Fruit fly (Drosophila melanogaster): ENCODE data around the gene CG3808.

CG3808 gene

DNA sequence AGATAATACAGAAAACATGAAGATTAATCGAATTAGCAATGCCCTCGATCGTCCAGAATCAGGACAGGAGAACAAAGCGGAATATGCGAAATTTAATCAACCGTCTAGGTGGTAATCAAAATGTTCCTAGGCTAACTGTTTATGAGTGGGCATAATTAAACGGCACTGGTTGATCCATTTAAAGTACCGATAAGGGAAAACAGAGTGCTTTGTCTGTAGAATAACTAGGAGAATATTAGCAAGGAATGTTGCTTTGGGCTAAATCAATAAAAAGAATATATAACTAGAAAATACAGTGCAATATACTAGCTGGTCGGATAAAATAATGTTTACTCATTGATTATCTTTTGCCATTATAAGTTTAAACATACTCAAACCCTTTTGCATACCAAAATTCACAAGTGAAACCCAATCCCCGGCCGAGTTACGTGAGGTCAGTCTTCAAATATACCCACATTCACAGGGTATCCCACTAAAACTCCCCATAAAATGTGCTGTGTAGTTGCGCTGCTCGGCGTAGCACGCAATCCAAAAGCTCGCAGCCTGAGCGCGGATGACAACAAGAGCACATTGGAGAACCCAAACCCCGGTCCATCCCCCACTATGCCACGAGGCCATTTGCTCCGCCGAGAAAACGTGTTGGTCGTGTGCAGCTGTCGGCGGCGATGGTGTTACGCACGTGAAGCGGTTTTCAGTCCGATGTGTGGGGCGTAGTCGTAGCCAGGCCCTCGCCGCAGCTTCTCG lies 4.2 kb downstream of the CG3808 start (continued):
- TF ChIP-seq CG1602 (GFP tag; optimal IDR thresholded peaks at IDR 0.05) (peak; percentile 57), Trl (optimal IDR thresholded peaks at IDR 0.05) (no peak), Trl (GFP tag; optimal IDR thresholded peaks at IDR 0.05) (peak; percentile 44), CG8388 (GFP tag; optimal IDR thresholded peaks at IDR 0.05) (peak; percentile 55), CG6272 (GFP tag; IDR thresholded peaks at IDR 0.05) (no peak), CG4328 (GFP tag; optimal IDR thresholded peaks at IDR 0.05) (peak; percentile 11), bowl (GFP tag; IDR thresholded peaks at IDR 0.05) (0 out of 2 replicates have a peak, but pooled peaks have one; percentile 27), Vsx1 (GFP tag; optimal IDR thresholded peaks at IDR 0.05) (peak; percentile 43), Mad (GFP tag; optimal IDR thresholded peaks at IDR 0.05) (peak; percentile 61), CG10431 (GFP tag; optimal IDR thresholded peaks at IDR 0.05) (no peak), CG1233 (GFP tag; optimal IDR thresholded peaks at IDR 0.05) (peak; percentile 59), nau (GFP tag; optimal IDR thresholded peaks at IDR 0.05) (no peak), corto (GFP tag; optimal IDR thresholded peaks at IDR 0.05) (peak; percentile 42), CG18476 (GFP tag; optimal IDR thresholded peaks at IDR 0.05) (peak; percentile 57), so (GFP tag; IDR thresholded peaks at IDR 0.05) (0 out of 3 replicates have a peak, but pooled peaks have one; percentile 6), Opbp (GFP tag; IDR thresholded peaks at IDR 0.05; ENCODE audit: partially characterized antibody) (no peak), bsh (GFP tag; optimal IDR thresholded peaks at IDR 0.05) (peak in 1 of 2 experiments; percentile 31), disco-r (GFP tag; optimal IDR thresholded peaks at IDR 0.05) (peak; percentile 44), CG2129 (GFP tag; IDR thresholded peaks at IDR 0.05; ENCODE audit: partially characterized antibody) (no peak), CG13624 (GFP tag; optimal IDR thresholded peaks at IDR 0.05) (peak; percentile 28), CG17328 (GFP tag; IDR thresholded peaks at IDR 0.05) (peak; percentile 51), HHEX (GFP tag; optimal IDR thresholded peaks at IDR 0.05) (peak; percentile 57), CG12659 (GFP tag; optimal IDR thresholded peaks at IDR 0.05) (peak; percentile 81), HmgD (GFP tag; optimal IDR thresholded peaks at IDR 0.05) (no peak), CG6683 (GFP tag; optimal IDR thresholded peaks at IDR 0.05) (no peak), ato (GFP tag; IDR thresholded peaks at IDR 0.05; ENCODE audit: partially characterized antibody) (no peak), CG3163 (GFP tag; optimal IDR thresholded peaks at IDR 0.05) (peak; percentile 30), Tbp (GFP tag; optimal IDR thresholded peaks at IDR 0.05) (no peak), CG30020 (tag; optimal IDR thresholded peaks at IDR 0.05) (no peak), inv (GFP tag; IDR thresholded peaks at IDR 0.05; ENCODE audit: partially characterized antibody) (no peak), h (optimal IDR thresholded peaks at IDR 0.05) (no peak), CG7556 (GFP tag; optimal IDR thresholded peaks at IDR 0.05) (peak; percentile 91), CG4424 (GFP tag; optimal IDR thresholded peaks at IDR 0.05) (peak; percentile 53), CG9437 (GFP tag; optimal IDR thresholded peaks at IDR 0.05) (peak; percentile 85), CG34224 (GFP tag; IDR thresholded peaks at IDR 0.05; ENCODE audit: partially characterized antibody) (peak; percentile 57; the same call in 2 of the 3 replicates), B-H2 (GFP tag; optimal IDR thresholded peaks at IDR 0.05) (no peak), psq (GFP tag; optimal IDR thresholded peaks at IDR 0.05) (no peak), CG11085 (GFP tag; IDR thresholded peaks at IDR 0.05) (peak; percentile 61), CG17359 (tag; optimal IDR thresholded peaks at IDR 0.05) (peak; percentile 54), vvl (GFP tag; IDR thresholded peaks at IDR 0.05) (peak; percentile 19; the same call in 1 of the 2 replicates), CG15011 (GFP tag; optimal IDR thresholded peaks at IDR 0.05) (peak; percentile 65), crol (GFP tag; IDR thresholded peaks at IDR 0.05) (peak; percentile 76; the same call in 1 of the 2 replicates), CG3838 (GFP tag; optimal IDR thresholded peaks at IDR 0.05) (peak; percentile 29), CG10543 (GFP tag; optimal IDR thresholded peaks at IDR 0.05) (peak; percentile 88), bcd (GFP tag; optimal IDR thresholded peaks at IDR 0.05) (peak; percentile 81), CG7839 (tag; optimal IDR thresholded peaks at IDR 0.05) (peak; percentile 79), Gsc (GFP tag; IDR thresholded peaks at IDR 0.05) (no peak), fd96Cb (tag; optimal IDR thresholded peaks at IDR 0.05) (peak; percentile 52), lbe (GFP tag; optimal IDR thresholded peaks at IDR 0.05) (no peak)
